Worm (Caenorhabditis elegans) whole organism, early embryonic: ENCODE data around the gene C53D6.4.

Experiments
- B0310.2 ChIP-seq: sonication (generic microtip); optimal IDR thresholded peaks from 2 replicates; lab custom pipeline; 2016; ENCODE audit warnings: mild to moderate bottlenecking, missing genetic modification characterization, missing compliant biosample characterization
- F13C5.2 ChIP-seq: sonication (generic microtip); optimal IDR thresholded peaks from 2 replicates; lab custom pipeline; 2017; ENCODE audit warnings: mild to moderate bottlenecking, missing genetic modification characterization, inconsistent platforms, missing compliant biosample characterization
- aly-1 ChIP-seq: sonication (generic microtip); optimal IDR thresholded peaks from 2 replicates; lab custom pipeline; 2016; ENCODE audit warnings: missing genetic modification characterization, missing compliant biosample characterization
- ama-1 ChIP-seq: fragments of 150-350 bp; optimal IDR thresholded peaks from 2 replicates; lab custom pipeline; 2014
- ceh-13 ChIP-seq: fragments of 200-800 bp; sonication (Bioruptor generic); optimal IDR thresholded peaks from 2 replicates; lab custom pipeline; 2018; ENCODE audit warnings: mild to moderate bottlenecking, missing genetic modification characterization, missing compliant biosample characterization
- ceh-36 ChIP-seq: sonication (generic microtip); optimal IDR thresholded peaks from 2 replicates; lab custom pipeline; 2016; ENCODE audit warnings: missing genetic modification characterization, inconsistent platforms, missing compliant biosample characterization
- ets-7 ChIP-seq: sonication (generic microtip); optimal IDR thresholded peaks from 2 replicates; lab custom pipeline; 2016; ENCODE audit warnings: missing genotype, missing genetic modification characterization, missing compliant biosample characterization
- flt-1 ChIP-seq: fragments of 200-800 bp; sonication (Bioruptor generic); IDR thresholded peaks from 2 replicates; pipeline ENCODE4 v1.3.6; 2022; ENCODE audit warnings: missing genetic modification characterization, missing compliant biosample characterization
- hmbx-1 ChIP-seq: sonication (generic microtip); optimal IDR thresholded peaks from 2 replicates; lab custom pipeline; 2016; ENCODE audit warnings: mild to moderate bottlenecking, missing genetic modification characterization, missing compliant biosample characterization
- hmg-4 ChIP-seq: fragments of 200-800 bp; sonication (Bioruptor generic); optimal IDR thresholded peaks from 2 replicates; lab custom pipeline; 2018; ENCODE audit warnings: mild to moderate bottlenecking, missing genetic modification characterization, missing compliant biosample characterization
- hnd-1 ChIP-seq: sonication (generic microtip); optimal IDR thresholded peaks from 2 replicates; lab custom pipeline; 2016; ENCODE audit warnings: missing genetic modification characterization, missing compliant biosample characterization
- pes-1 ChIP-seq: fragments of 200-800 bp; sonication (Bioruptor generic); IDR thresholded peaks from 2 replicates; pipeline ENCODE4 v1.3.6; 2022; ENCODE audit warnings: missing genetic modification reagents, missing genetic modification characterization, missing compliant biosample characterization
- scrt-1 ChIP-seq: fragments of 200-800 bp; sonication (Bioruptor generic); IDR thresholded peaks from 2 replicates; pipeline ENCODE4 v1.3.6; 2022; ENCODE audit warnings: missing genetic modification characterization, missing compliant biosample characterization
- sea-1 ChIP-seq: fragments of 200-800 bp; sonication (Bioruptor generic); conservative IDR thresholded peaks from 2 replicates; pipeline ENCODE4 v1.3.6; 2022; ENCODE audit warnings: missing genetic modification characterization, missing compliant biosample characterization
- tbx-11 ChIP-seq: fragments of 200-800 bp; sonication (Bioruptor generic); IDR thresholded peaks from 2 replicates; pipeline ENCODE4 v1.3.6; 2022; ENCODE audit warnings: missing genetic modification characterization, missing compliant biosample characterization
- tbx-37 ChIP-seq: fragments of 200-800 bp; sonication (Bioruptor generic); conservative IDR thresholded peaks from 2 replicates; pipeline ENCODE4 v1.3.6; 2022; ENCODE audit warnings: missing genetic modification reagents, missing genetic modification characterization, missing compliant biosample characterization
- tra-4 ChIP-seq: sonication (generic microtip); optimal IDR thresholded peaks from 2 replicates; lab custom pipeline; 2017; ENCODE audit warnings: missing genetic modification characterization, missing compliant biosample characterization

Gene C53D6.4

DNA sequence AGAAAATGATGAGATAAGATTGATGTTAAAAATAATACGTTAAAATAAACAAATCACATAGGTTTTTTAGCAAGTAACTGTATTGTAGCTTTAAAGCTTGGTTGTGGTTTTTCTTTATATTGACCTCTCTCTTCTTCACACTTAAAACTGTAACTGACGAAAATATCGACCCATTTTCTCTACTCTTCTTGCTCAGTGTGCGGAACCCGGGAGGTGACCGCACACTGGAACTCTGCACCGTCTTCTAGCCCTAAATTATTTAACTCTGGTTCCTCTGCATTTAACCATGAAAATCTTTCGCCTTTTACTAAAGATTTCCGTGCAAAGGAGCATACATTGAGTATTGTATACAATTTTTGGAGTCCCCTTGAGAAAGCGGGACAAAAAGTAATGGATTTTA is 26.3 kb downstream of the C53D6.4 start:
- TF ChIP-seq ets-7: no peak
- TF ChIP-seq F13C5.2: no peak
- TF ChIP-seq flt-1 (GFP tag; lab: Robert Waterston, UW): no peak
- TF ChIP-seq tra-4: no peak
- TF ChIP-seq sea-1: no peak

- TF ChIP-seq sea-1 (no peak), flt-1 (GFP tag; lab: Robert Waterston, UW) (no peak), tbx-37 (no peak), hmg-4 (GFP tag; lab: Kevin White, UChicago) (no peak), ceh-36 (no peak), hmbx-1 (tag; lab: Kevin White, UChicago) (no peak), ets-7 (no peak), B0310.2 (no peak), F13C5.2 (no peak), tra-4 (no peak), hnd-1 (tag; lab: Kevin White, UChicago) (no peak), ama-1 (lab: Kevin White, UChicago) (no peak), ceh-13 (GFP tag; lab: Kevin White, UChicago) (no peak), pes-1 (no peak), scrt-1 (GFP tag; lab: Robert Waterston, UW) (no peak)
These were observed 28.0 kb downstream of the C53D6.4 start, which contains the start of gene mltn-12 for ce11 chrIV:8992786-8993185. TSS of gene mltn-12 (plus strand) at chrIV:8993086.

ce11 chrIV:8986761-8987316 is 33.9 kb downstream of the C53D6.4 start, which contains the start of gene bre-1:
TSS of gene bre-1 (plus strand) at chrIV:8987266.
- no peak for TF ChIP-seq sea-1
- TF ChIP-seq scrt-1 (GFP tag; lab: Robert Waterston, UW): no peak
- TF ChIP-seq tbx-37: no peak
- no peak for TF ChIP-seq ama-1 (lab: Kevin White, UChicago)
- TF ChIP-seq ceh-13 (GFP tag; lab: Kevin White, UChicago): no peak
- no peak for TF ChIP-seq aly-1 (tag; lab: Kevin White, UChicago)
- TF ChIP-seq hmg-4 (GFP tag; lab: Kevin White, UChicago): no peak
- no peak for TF ChIP-seq flt-1 (GFP tag; lab: Robert Waterston, UW)
- TF ChIP-seq tra-4: no peak
- no peak for TF ChIP-seq hnd-1 (tag; lab: Kevin White, UChicago)
- TF ChIP-seq ceh-36: no peak
- TF ChIP-seq ets-7: no peak
- no peak for TF ChIP-seq F13C5.2
- TF ChIP-seq tbx-11 (GFP tag; lab: Robert Waterston, UW): no peak
- TF ChIP-seq B0310.2: no peak
- no peak for TF ChIP-seq hmbx-1 (tag; lab: Kevin White, UChicago)
- no peak for TF ChIP-seq pes-1

- TF ChIP-seq hmg-4 (GFP tag; lab: Kevin White, UChicago): no peak
- no peak for TF ChIP-seq hmbx-1 (tag; lab: Kevin White, UChicago)
- TF ChIP-seq flt-1 (GFP tag; lab: Robert Waterston, UW): no peak
- TF ChIP-seq aly-1 (tag; lab: Kevin White, UChicago): no peak
- TF ChIP-seq tbx-11 (GFP tag; lab: Robert Waterston, UW): no peak
- TF ChIP-seq ceh-13 (GFP tag; lab: Kevin White, UChicago): no peak
- no peak for TF ChIP-seq ama-1 (lab: Kevin White, UChicago)
- TF ChIP-seq scrt-1 (GFP tag; lab: Robert Waterston, UW): no peak
- no peak for TF ChIP-seq ceh-36
- no peak for TF ChIP-seq tra-4
- TF ChIP-seq hnd-1 (tag; lab: Kevin White, UChicago): no peak
- TF ChIP-seq ets-7: no peak
- TF ChIP-seq sea-1: no peak
- no peak for TF ChIP-seq tbx-37
These were observed 36.2 kb downstream of the C53D6.4 start, which contains the start of gene nstp-1 for ce11 chrIV:8984566-8984965. TSS of gene nstp-1 (plus strand) at chrIV:8984866.

ce11 chrIV:8979695-8980094 is 41.0 kb downstream of the C53D6.4 start, which contains the start of gene col-119:
TSS of gene col-119 (minus strand) at chrIV:8979795.
- TF ChIP-seq hnd-1 (tag; lab: Kevin White, UChicago): no peak
- TF ChIP-seq flt-1 (GFP tag; lab: Robert Waterston, UW): no peak
- TF ChIP-seq scrt-1 (GFP tag; lab: Robert Waterston, UW): no peak
- TF ChIP-seq sea-1: no peak
- TF ChIP-seq B0310.2: no peak
- no peak for TF ChIP-seq aly-1 (tag; lab: Kevin White, UChicago)
- no peak for TF ChIP-seq F13C5.2
- no peak for TF ChIP-seq tbx-11 (GFP tag; lab: Robert Waterston, UW)
- TF ChIP-seq hmbx-1 (tag; lab: Kevin White, UChicago): no peak
- TF ChIP-seq tra-4: no peak
- TF ChIP-seq ceh-13 (GFP tag; lab: Kevin White, UChicago): no peak
- TF ChIP-seq hmg-4 (GFP tag; lab: Kevin White, UChicago): no peak
- TF ChIP-seq ets-7: no peak
- TF ChIP-seq ceh-36: no peak
- TF ChIP-seq pes-1: no peak
- no peak for TF ChIP-seq ama-1 (lab: Kevin White, UChicago)
- no peak for TF ChIP-seq tbx-37

DNA sequence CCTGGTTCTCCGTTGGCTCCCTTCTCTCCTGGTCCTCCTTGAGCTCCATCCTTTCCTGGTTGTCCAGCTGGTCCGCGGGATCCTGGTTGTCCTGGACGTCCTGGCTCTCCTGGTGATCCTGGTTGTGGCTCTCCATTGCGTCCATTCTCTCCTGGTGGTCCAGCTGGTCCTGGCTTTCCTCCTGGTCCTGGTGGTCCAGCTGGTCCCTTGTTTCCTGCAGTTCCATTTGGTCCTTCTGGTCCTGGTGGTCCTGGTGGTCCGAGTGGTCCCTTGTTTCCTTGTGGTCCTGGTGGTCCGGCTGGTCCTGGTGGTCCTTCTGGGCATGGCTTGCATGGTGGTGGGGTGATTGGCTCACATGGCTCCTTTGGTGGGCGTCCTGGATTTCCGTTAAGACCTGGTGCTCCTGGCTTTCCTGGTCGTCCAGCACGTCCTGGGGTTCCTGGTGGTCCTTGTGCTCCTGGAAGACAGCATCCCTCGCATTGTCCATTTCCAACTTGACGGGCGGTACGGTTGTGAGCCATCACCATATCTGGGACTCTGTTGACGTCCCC is 41.6 kb downstream of the C53D6.4 start:
- TF ChIP-seq ama-1 (lab: Kevin White, UChicago) (no peak), ceh-36 (no peak), aly-1 (tag; lab: Kevin White, UChicago) (no peak), F13C5.2 (no peak), sea-1 (no peak), B0310.2 (no peak), ets-7 (no peak), tra-4 (no peak), tbx-11 (GFP tag; lab: Robert Waterston, UW) (no peak), hnd-1 (tag; lab: Kevin White, UChicago) (no peak), scrt-1 (GFP tag; lab: Robert Waterston, UW) (no peak), flt-1 (GFP tag; lab: Robert Waterston, UW) (no peak), hmbx-1 (tag; lab: Kevin White, UChicago) (no peak), hmg-4 (GFP tag; lab: Kevin White, UChicago) (no peak), pes-1 (no peak), tbx-37 (no peak), ceh-13 (GFP tag; lab: Kevin White, UChicago) (no peak)

ce11 chrIV:8978047-8978446 is 42.7 kb downstream of the C53D6.4 start:
- TF ChIP-seq scrt-1 (GFP tag; lab: Robert Waterston, UW): no peak
- TF ChIP-seq hmg-4 (GFP tag; lab: Kevin White, UChicago): no peak
- no peak for TF ChIP-seq ets-7
- no peak for TF ChIP-seq tbx-11 (GFP tag; lab: Robert Waterston, UW)
- TF ChIP-seq F13C5.2: no peak
- no peak for TF ChIP-seq sea-1
- no peak for TF ChIP-seq B0310.2
- no peak for TF ChIP-seq aly-1 (tag; lab: Kevin White, UChicago)
- TF ChIP-seq flt-1 (GFP tag; lab: Robert Waterston, UW): no peak
- TF ChIP-seq tbx-37: no peak
- no peak for TF ChIP-seq ceh-13 (GFP tag; lab: Kevin White, UChicago)
- no peak for TF ChIP-seq hmbx-1 (tag; lab: Kevin White, UChicago)
